Worm (Caenorhabditis elegans): ENCODE measurements around the gene sru-23.
"Not testable (repeated sequence)": the region's sequence is repeated elsewhere in the genome, so short reads cannot be mapped to it uniquely, and the experiment has no call there.

sru-23 gene

DNA sequence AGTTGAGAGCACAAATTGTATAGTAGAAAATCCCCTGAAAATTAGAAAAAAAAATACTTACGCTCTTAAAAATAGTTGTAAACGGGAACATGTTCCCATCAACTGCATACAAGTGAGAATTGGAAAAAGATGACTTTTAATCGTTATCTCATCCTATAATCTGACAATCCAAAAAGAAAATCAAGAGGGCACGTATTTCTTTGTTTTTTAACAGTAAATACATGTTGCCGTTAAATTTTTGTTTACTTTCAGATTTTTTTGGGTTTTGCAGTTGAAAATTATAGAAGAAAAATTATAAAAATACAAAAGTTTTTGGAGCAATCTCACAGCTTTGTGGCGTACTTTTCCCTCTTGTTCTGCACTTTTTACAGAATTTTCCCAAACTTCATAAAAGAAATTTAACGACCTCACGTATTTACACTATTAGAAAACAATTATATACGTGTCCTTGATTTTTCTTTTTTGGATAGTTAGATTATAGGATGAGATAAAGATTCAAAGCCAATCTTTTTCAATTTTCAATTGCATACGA is 24.3 kb upstream of the sru-23 start, which contains the start of the genes C06C6.9 and C06C6.8:
Gene C06C6.9 (minus strand): TSS at position 101 of the 532 bp plus-strand sequence.
Gene C06C6.8 (plus strand): TSS at position 482 of the 532 bp plus-strand sequence.
- no peak for TF ChIP-seq efl-1 (optimal IDR thresholded peaks at IDR 0.05)
- TF ChIP-seq efl-1 (GFP tag; optimal IDR thresholded peaks at IDR 0.05 in 1 of 2): peak in 1 of 2 experiments; percentile 70
- no peak for TF ChIP-seq egl-13 (tag; optimal IDR thresholded peaks at IDR 0.05)

ce11 chrV:15991850-15992249 is 19.5 kb upstream of the sru-23 start, which contains the start of gene C06C6.7:
C06C6.7 (plus strand) TSS chrV:15992150.
- not testable (repeated sequence) for TF ChIP-seq pqm-1 (tag; optimal IDR thresholded peaks at IDR 0.05); isw-1 (GFP tag; IDR thresholded peaks at IDR 0.05); F16B12.6 (tag; optimal IDR thresholded peaks at IDR 0.05)

DNA sequence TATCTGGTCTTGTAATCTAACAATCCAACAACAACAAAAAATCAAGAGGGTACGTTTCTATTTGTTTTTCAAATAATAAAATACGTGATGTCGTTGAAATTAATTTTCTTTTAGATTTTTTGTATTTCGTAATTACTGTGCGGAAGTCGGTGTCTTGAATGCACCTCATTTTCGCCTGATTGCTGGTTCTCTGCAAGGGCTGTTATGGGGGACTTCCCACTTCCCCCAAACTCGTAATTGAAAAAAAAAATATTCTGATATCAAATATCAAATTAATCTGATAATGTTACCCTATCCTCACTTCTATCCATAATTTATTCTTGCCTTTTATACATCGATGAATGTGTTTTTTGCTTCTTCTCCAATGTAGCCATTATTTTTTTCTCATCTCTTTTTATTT is 15.7 kb upstream of the sru-23 start, which contains the start of gene F36G9.15:
Gene F36G9.15 (minus strand): TSS at position 101 of the 400 bp plus-strand sequence.
- TF ChIP-seq nhr-85 (tag): no peak
- TF ChIP-seq hpl-2 (GFP tag; optimal IDR thresholded peaks at IDR 0.05): no peak
- TF ChIP-seq aha-1 (tag; optimal IDR thresholded peaks at IDR 0.05): no peak
- no peak for TF ChIP-seq sox-4 (tag; optimal IDR thresholded peaks at IDR 0.05)

DNA sequence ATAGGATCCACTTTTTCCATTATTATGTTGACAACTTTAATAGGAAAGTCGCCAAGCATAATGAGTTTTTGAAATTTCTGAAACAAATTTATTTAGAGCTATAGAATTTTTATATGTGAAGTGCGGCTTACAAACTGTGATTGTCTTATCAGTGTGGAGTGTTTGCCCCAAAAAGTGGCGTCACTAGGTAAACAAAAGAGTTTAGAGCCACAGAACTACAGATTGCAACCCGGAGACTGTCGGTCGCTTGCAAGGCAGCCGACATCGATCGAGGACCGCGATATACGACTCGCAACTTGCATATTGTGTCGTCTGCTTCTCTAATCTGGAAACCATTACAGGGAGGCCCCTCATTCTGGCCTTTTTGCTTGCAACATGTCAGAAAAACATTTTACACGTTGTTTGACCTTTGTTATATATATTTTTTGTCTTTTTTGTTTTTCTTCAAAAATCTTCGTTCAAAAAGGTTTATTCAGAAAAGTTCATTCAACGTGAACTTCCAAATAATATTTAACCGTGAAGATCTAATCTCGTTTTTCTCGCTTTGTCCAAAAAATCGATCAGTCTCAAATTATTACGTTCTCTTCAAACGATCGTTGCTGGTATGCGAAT is 10.5 kb upstream of the sru-23 start, which contains the start of the genes fbxa-99 and F36G9.13:
Gene fbxa-99 (minus strand): TSS at position 122 of the 612 bp plus-strand sequence.
Gene F36G9.13 (plus strand): TSS at position 562 of the 612 bp plus-strand sequence.
- no peak for TF ChIP-seq pqm-1 (tag; optimal IDR thresholded peaks at IDR 0.05)
- no peak for TF ChIP-seq nhr-90 (tag; optimal IDR thresholded peaks at IDR 0.05; ENCODE audit: poor library complexity)
- TF ChIP-seq lin-35 (GFP tag; optimal IDR thresholded peaks at IDR 0.05): peak in 1 of 2 experiments; percentile 12
- TF ChIP-seq elt-2 (tag; optimal IDR thresholded peaks at IDR 0.05): peak; percentile 72
- no peak for TF ChIP-seq C34B4.2 (tag; optimal IDR thresholded peaks at IDR 0.05)
- no peak for TF ChIP-seq unc-86 (tag; optimal IDR thresholded peaks at IDR 0.05)
- no peak for TF ChIP-seq mep-1 (tag; optimal IDR thresholded peaks at IDR 0.05)
- TF ChIP-seq snpc-4 (tag; optimal IDR thresholded peaks at IDR 0.05): peak; percentile 67
- no peak for TF ChIP-seq zag-1 (tag; optimal IDR thresholded peaks at IDR 0.05)
- no peak for TF ChIP-seq jun-1 (tag; optimal IDR thresholded peaks at IDR 0.05)
- no peak for TF ChIP-seq lin-15B (tag; optimal IDR thresholded peaks at IDR 0.05)
- no peak for TF ChIP-seq ztf-4 (tag; optimal IDR thresholded peaks at IDR 0.05)
- TF ChIP-seq dpl-1 (GFP tag; optimal IDR thresholded peaks at IDR 0.05): no peak
- no peak for TF ChIP-seq nhr-237 (tag; optimal IDR thresholded peaks at IDR 0.05)

DNA sequence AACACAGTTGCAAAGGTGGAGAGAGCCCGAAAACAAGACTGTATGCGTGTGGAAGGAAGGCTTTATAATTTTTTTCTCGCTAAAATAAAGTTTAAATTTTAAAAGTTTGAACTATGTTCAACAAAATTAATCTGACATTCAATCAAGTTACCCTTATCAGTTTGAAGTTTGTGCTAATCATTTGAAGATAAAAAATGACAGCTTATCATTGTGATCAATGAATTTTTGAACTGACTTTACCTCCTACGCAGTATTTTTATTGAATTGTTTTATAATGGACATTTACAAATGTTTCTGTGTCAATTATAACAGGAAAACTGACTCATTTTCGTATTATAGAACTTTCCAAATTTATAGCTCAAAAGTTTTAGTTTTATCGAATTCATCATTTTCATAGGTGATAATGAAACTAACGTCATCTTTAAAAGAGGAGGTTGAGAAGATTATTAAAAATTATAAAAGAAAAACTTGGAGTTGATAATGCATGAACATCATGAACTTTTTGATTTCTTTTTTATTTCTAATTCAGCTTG is 5.9 kb upstream of the sru-23 start, which contains the start of gene oac-20:
Gene oac-20 (plus strand): TSS at position 483 of the 533 bp plus-strand sequence.
- TF ChIP-seq elt-2 (tag; optimal IDR thresholded peaks at IDR 0.05) (peak; percentile 84), egl-27 (tag; optimal IDR thresholded peaks at IDR 0.05) (no peak), blmp-1 (tag; optimal IDR thresholded peaks at IDR 0.05) (no peak)

- TF ChIP-seq ama-1 (optimal IDR thresholded peaks at IDR 0.05) (no peak), efl-1 (optimal IDR thresholded peaks at IDR 0.05) (no peak), efl-1 (GFP tag; optimal IDR thresholded peaks at IDR 0.05 in 1 of 2) (no peak), alr-1 (tag; optimal IDR thresholded peaks at IDR 0.05; ENCODE audit: borderline replicate concordance) (no peak), mdl-1 (tag; optimal IDR thresholded peaks at IDR 0.05) (no peak), nhr-28 (tag; optimal IDR thresholded peaks at IDR 0.05) (no peak), nhr-12 (tag; optimal IDR thresholded peaks at IDR 0.05) (no peak), unc-98 (GFP tag; IDR thresholded peaks at IDR 0.05) (no peak), irx-1 (tag; optimal IDR thresholded peaks at IDR 0.05) (no peak), lsy-2 (tag; optimal IDR thresholded peaks at IDR 0.05) (no peak), nhr-85 (tag) (no peak), efl-3 (GFP tag; optimal IDR thresholded peaks at IDR 0.05) (no peak), elt-3 (tag; optimal IDR thresholded peaks at IDR 0.05) (no peak), jun-1 (tag; optimal IDR thresholded peaks at IDR 0.05) (no peak), snpc-4 (tag; optimal IDR thresholded peaks at IDR 0.05) (no peak), unc-130 (tag; optimal IDR thresholded peaks at IDR 0.05) (no peak)
Observed at ce11 chrV:15975845-15976244, 3.5 kb upstream of the sru-23 start, which contains the start of gene clec-232. clec-232 (plus strand) TSS chrV:15976145.

Measured in whole organism, L1 larva.